Fruit fly (Drosophila melanogaster) whole organism, embryonic: ENCODE measurements around the gene lilli.

Experiments
- Abd-B ChIP-seq: fragments of 200-800 bp; sonication (Bioruptor generic); optimal IDR thresholded peaks from 2 replicates; lab custom pipeline; 2018; ENCODE audit warnings: missing biosample characterization, mild to moderate bottlenecking, missing genetic modification characterization, moderate library complexity
- Atf-2 ChIP-seq: fragments of 200-800 bp; sonication (Bioruptor generic); optimal IDR thresholded peaks from 2 replicates; lab custom pipeline; 2016; ENCODE audit warnings: missing biosample characterization, missing genetic modification characterization
- Atf6 ChIP-seq: fragments of 200-800 bp; sonication (Bioruptor generic); IDR thresholded peaks from 2 replicates; pipeline ENCODE4 v1.3.6; 2022; ENCODE audit warnings: missing biosample characterization, missing genetic modification characterization
- CG10565 ChIP-seq: fragments of 200-800 bp; sonication (Bioruptor generic); optimal IDR thresholded peaks from 3 replicates; lab custom pipeline; 2016; ENCODE audit warnings: missing biosample characterization, mild to moderate bottlenecking, missing genetic modification characterization
- CG11398 ChIP-seq: fragments of 200-800 bp; sonication (Bioruptor generic); optimal IDR thresholded peaks from 2 replicates; lab custom pipeline; 2016; ENCODE audit warnings: missing biosample characterization, missing genetic modification characterization
- CG11456 ChIP-seq: fragments of 200-800 bp; sonication (Bioruptor generic); IDR thresholded peaks from 3 replicates; pipeline ENCODE4 v1.3.6; 2022; ENCODE audit warnings: missing biosample characterization, missing genetic modification characterization
- CG11723 ChIP-seq: fragments of 200-800 bp; sonication (Bioruptor generic); optimal IDR thresholded peaks from 2 replicates; lab custom pipeline; 2017; ENCODE audit warnings: missing biosample characterization, mild to moderate bottlenecking, missing genetic modification characterization
- CG14441 ChIP-seq: fragments of 200-800 bp; sonication (Bioruptor generic); IDR thresholded peaks from 2 replicates; pipeline ENCODE4 v1.3.6; 2022; ENCODE audit warnings: missing biosample characterization, missing genetic modification characterization
- CG1647 ChIP-seq: fragments of 200-800 bp; sonication (Bioruptor generic); optimal IDR thresholded peaks from 3 replicates; lab custom pipeline; 2016; ENCODE audit warnings: missing biosample characterization, missing genetic modification characterization
- CG16863 ChIP-seq: fragments of 200-800 bp; sonication (Bioruptor generic); optimal IDR thresholded peaks from 3 replicates; lab custom pipeline; 2016; ENCODE audit warnings: missing biosample characterization, missing genetic modification characterization
- CG17802 ChIP-seq: fragments of 200-800 bp; sonication (Bioruptor generic); optimal IDR thresholded peaks from 2 replicates; lab custom pipeline; 2018; ENCODE audit warnings: missing biosample characterization, mild to moderate bottlenecking, missing genetic modification characterization, moderate library complexity
- CG2199 ChIP-seq: fragments of 200-800 bp; sonication (Bioruptor generic); IDR thresholded peaks from 3 replicates; pipeline ENCODE4 v1.3.6; 2022; ENCODE audit warnings: missing biosample characterization, missing genetic modification characterization
- CG34422 ChIP-seq: fragments of 200-800 bp; sonication (Bioruptor generic); IDR thresholded peaks from 3 replicates; pipeline ENCODE4 v1.3.6; 2022; ENCODE audit warnings: missing biosample characterization, missing genetic modification characterization
- CG4328 ChIP-seq: fragments of 200-800 bp; sonication (Bioruptor generic); optimal IDR thresholded peaks from 3 replicates; lab custom pipeline; 2017; ENCODE audit warnings: missing biosample characterization, missing genetic modification reagents, missing genetic modification characterization
- CG4854 ChIP-seq: fragments of 200-800 bp; sonication (Bioruptor generic); optimal IDR thresholded peaks from 2 replicates; lab custom pipeline; 2016; ENCODE audit warnings: missing biosample characterization, missing genetic modification characterization, inconsistent platforms
- CG5245 ChIP-seq: fragments of 200-800 bp; sonication (Bioruptor generic); optimal IDR thresholded peaks from 3 replicates; lab custom pipeline; 2016; ENCODE audit warnings: missing biosample characterization, missing genetic modification characterization
- CG7372 ChIP-seq: fragments of 200-800 bp; sonication (Bioruptor generic); IDR thresholded peaks from 2 replicates; pipeline ENCODE4 v1.3.6; 2022; ENCODE audit warnings: missing biosample characterization, missing genetic modification characterization
- CG8089 ChIP-seq: fragments of 200-800 bp; sonication (Bioruptor generic); optimal IDR thresholded peaks from 3 replicates; lab custom pipeline; 2016; ENCODE audit warnings: missing biosample characterization, missing genetic modification characterization
- CG8388 ChIP-seq: fragments of 200-800 bp; sonication (Bioruptor generic); optimal IDR thresholded peaks from 2 replicates; lab custom pipeline; 2019; ENCODE audit warnings: missing biosample characterization, mild to moderate bottlenecking, missing genetic modification characterization, moderate library complexity
- CG8765 ChIP-seq: fragments of 200-800 bp; sonication (Bioruptor generic); IDR thresholded peaks from 2 replicates; pipeline ENCODE4 v1.3.6; 2022; ENCODE audit warnings: missing biosample characterization, missing genetic modification characterization
- CG8944 ChIP-seq: fragments of 200-800 bp; sonication (Bioruptor generic); optimal IDR thresholded peaks from 3 replicates; lab custom pipeline; 2016; ENCODE audit warnings: missing biosample characterization, missing genetic modification characterization
- CTCF ChIP-seq: fragments of 200-800 bp; sonication (Bioruptor generic); optimal IDR thresholded peaks from 2 replicates; lab custom pipeline; 2017; ENCODE audit warnings: missing biosample characterization, mild to moderate bottlenecking, missing genetic modification characterization, moderate library complexity
- Elba2 ChIP-seq: fragments of 200-800 bp; sonication (Bioruptor generic); optimal IDR thresholded peaks from 3 replicates; lab custom pipeline; 2016; ENCODE audit warnings: missing biosample characterization, missing genetic modification characterization
- Gug ChIP-seq: fragments of 200-800 bp; sonication (Bioruptor generic); IDR thresholded peaks from 4 replicates; pipeline ENCODE4 v1.3.6; 2022; ENCODE audit warnings: missing biosample characterization, missing genetic modification characterization
- H15 ChIP-seq: fragments of 200-800 bp; sonication (Bioruptor generic); IDR thresholded peaks from 3 replicates; pipeline ENCODE4 v1.3.6; 2022; ENCODE audit warnings: missing biosample characterization, missing genetic modification characterization
- HmgZ ChIP-seq: fragments of 200-800 bp; sonication (Bioruptor generic); optimal IDR thresholded peaks from 2 replicates; lab custom pipeline; 2018; ENCODE audit warnings: missing biosample characterization, mild to moderate bottlenecking, missing genetic modification characterization
- Med ChIP-seq: fragments of 200-800 bp; sonication (Bioruptor generic); peaks from one replicate; lab custom pipeline; 2016; ENCODE audit warnings: missing biosample characterization, missing genetic modification characterization, mild to moderate bottlenecking, inconsistent platforms, moderate library complexity
- NFAT ChIP-seq: fragments of 200-800 bp; sonication (Bioruptor generic); IDR thresholded peaks from 2 replicates; pipeline ENCODE4 v1.3.6; 2022; ENCODE audit warnings: missing biosample characterization, missing genetic modification characterization
- Six4 ChIP-seq: fragments of 200-800 bp; sonication (Bioruptor generic); optimal IDR thresholded peaks from 2 replicates; lab custom pipeline; 2016; ENCODE audit warnings: missing biosample characterization, missing genetic modification characterization
- Sox102F ChIP-seq: fragments of 200-800 bp; sonication (Bioruptor generic); optimal IDR thresholded peaks from 2 replicates; lab custom pipeline; 2018; ENCODE audit warnings: missing biosample characterization, mild to moderate bottlenecking, missing genetic modification characterization, moderate library complexity
- Spps ChIP-seq: fragments of 200-800 bp; sonication (Bioruptor generic); optimal IDR thresholded peaks from 2 replicates; lab custom pipeline; 2018; ENCODE audit warnings: missing biosample characterization, mild to moderate bottlenecking, missing genetic modification characterization
- TFAM ChIP-seq: fragments of 200-800 bp; sonication (Bioruptor generic); optimal IDR thresholded peaks from 2 replicates; lab custom pipeline; 2017; ENCODE audit warnings: missing biosample characterization, missing genetic modification characterization, inconsistent platforms
- Tbp ChIP-seq: fragments of >200 bp; optimal IDR thresholded peaks from 2 replicates; lab custom pipeline; 2018; ENCODE audit warnings: missing biosample characterization, missing genetic modification characterization
- ato ChIP-seq: fragments of 200-800 bp; sonication (Bioruptor generic); IDR thresholded peaks from 2 replicates; pipeline ENCODE4 v1.3.6; 2022; ENCODE audit warnings: missing biosample characterization, missing genetic modification characterization; ENCODE audit not compliant: partially characterized antibody
- bsh ChIP-seq, 2 experiments: fragments of 200-800 bp; sonication (Bioruptor generic); optimal IDR thresholded peaks; 2 replicates each; lab custom pipeline; 2017 to 2018; ENCODE audit warnings: mild to moderate bottlenecking in 2 of 2, missing biosample characterization in 2 of 2, missing genetic modification characterization in 2 of 2, moderate library complexity in 1 of 2
- btn ChIP-seq: fragments of 200-800 bp; sonication (Bioruptor generic); optimal IDR thresholded peaks from 2 replicates; lab custom pipeline; 2016; ENCODE audit warnings: missing biosample characterization, missing genetic modification characterization
- cg ChIP-seq: fragments of 200-800 bp; sonication (Bioruptor generic); optimal IDR thresholded peaks from 3 replicates; lab custom pipeline; 2019; ENCODE audit warnings: missing biosample characterization, mild to moderate bottlenecking, missing genetic modification characterization, moderate library complexity
- crp ChIP-seq, 2 experiments: fragments of 200-800 bp; sonication (Bioruptor generic); optimal IDR thresholded peaks; 2 replicates in 1 of 2; 3 replicates in 1 of 2; lab custom pipeline; 2017; ENCODE audit warnings: missing biosample characterization in 2 of 2, missing genetic modification characterization in 2 of 2, mild to moderate bottlenecking in 1 of 2, moderate library complexity in 1 of 2
- emc ChIP-seq: fragments of 200-800 bp; sonication (Bioruptor generic); optimal IDR thresholded peaks from 2 replicates; lab custom pipeline; 2016; ENCODE audit warnings: missing biosample characterization, missing genetic modification characterization
- ewg ChIP-seq: fragments of 200-800 bp; sonication (Bioruptor generic); optimal IDR thresholded peaks from 3 replicates; lab custom pipeline; 2017; ENCODE audit warnings: mild to moderate bottlenecking, missing biosample characterization, missing genetic modification reagents, missing genetic modification characterization
- exex ChIP-seq: fragments of 200-800 bp; sonication (Bioruptor generic); optimal IDR thresholded peaks from 4 replicates; lab custom pipeline; 2018; ENCODE audit warnings: missing biosample characterization, mild to moderate bottlenecking, missing genetic modification characterization, moderate library complexity
- gfzf ChIP-seq: fragments of 200-800 bp; sonication (Bioruptor generic); optimal IDR thresholded peaks from 2 replicates; lab custom pipeline; 2016; ENCODE audit warnings: missing biosample characterization, mild to moderate bottlenecking, missing genetic modification characterization, moderate library complexity
- pzg ChIP-seq: fragments of 200-800 bp; sonication (Bioruptor generic); optimal IDR thresholded peaks from 3 replicates; lab custom pipeline; 2018; ENCODE audit warnings: missing biosample characterization, mild to moderate bottlenecking, missing genetic modification characterization, moderate library complexity
- sens ChIP-seq: fragments of 200-800 bp; sonication (Bioruptor generic); peaks from one replicate; lab custom pipeline; 2016; ENCODE audit warnings: missing biosample characterization, missing genetic modification characterization
- slou ChIP-seq: fragments of 200-800 bp; sonication (Bioruptor generic); optimal IDR thresholded peaks from 3 replicates; lab custom pipeline; 2016; ENCODE audit warnings: missing biosample characterization, missing genetic modification characterization
- slp2 ChIP-seq: fragments of 200-800 bp; sonication (Bioruptor generic); optimal IDR thresholded peaks from 2 replicates; lab custom pipeline; 2016; ENCODE audit warnings: missing biosample characterization, missing genetic modification characterization
- tap ChIP-seq: fragments of 200-800 bp; optimal IDR thresholded peaks from 3 replicates; lab custom pipeline; 2019; ENCODE audit warnings: missing biosample characterization, mild to moderate bottlenecking, missing genetic modification characterization, moderate library complexity
- trem ChIP-seq: fragments of 200-800 bp; optimal IDR thresholded peaks from 3 replicates; lab custom pipeline; 2019; ENCODE audit warnings: missing biosample characterization, mild to moderate bottlenecking, missing genetic modification characterization, moderate library complexity
- twi ChIP-seq: fragments of 200-800 bp; optimal IDR thresholded peaks from 2 replicates; lab custom pipeline; 2019; ENCODE audit warnings: missing biosample characterization, mild to moderate bottlenecking, missing genetic modification characterization, moderate library complexity
- tx ChIP-seq: fragments of 200-800 bp; sonication (Bioruptor generic); optimal IDR thresholded peaks from 2 replicates; lab custom pipeline; 2016; ENCODE audit warnings: missing biosample characterization, missing genetic modification characterization
- vfl ChIP-seq: fragments of 200-800 bp; sonication (Bioruptor generic); optimal IDR thresholded peaks from 2 replicates; lab custom pipeline; 2016; ENCODE audit warnings: missing biosample characterization, missing genetic modification characterization
- vnd ChIP-seq: fragments of 200-800 bp; sonication (Bioruptor generic); IDR thresholded peaks from 3 replicates; pipeline ENCODE4 v1.3.6; 2022; ENCODE audit warnings: missing biosample characterization, missing genetic modification characterization; ENCODE audit not compliant: partially characterized antibody

lilli gene

DNA sequence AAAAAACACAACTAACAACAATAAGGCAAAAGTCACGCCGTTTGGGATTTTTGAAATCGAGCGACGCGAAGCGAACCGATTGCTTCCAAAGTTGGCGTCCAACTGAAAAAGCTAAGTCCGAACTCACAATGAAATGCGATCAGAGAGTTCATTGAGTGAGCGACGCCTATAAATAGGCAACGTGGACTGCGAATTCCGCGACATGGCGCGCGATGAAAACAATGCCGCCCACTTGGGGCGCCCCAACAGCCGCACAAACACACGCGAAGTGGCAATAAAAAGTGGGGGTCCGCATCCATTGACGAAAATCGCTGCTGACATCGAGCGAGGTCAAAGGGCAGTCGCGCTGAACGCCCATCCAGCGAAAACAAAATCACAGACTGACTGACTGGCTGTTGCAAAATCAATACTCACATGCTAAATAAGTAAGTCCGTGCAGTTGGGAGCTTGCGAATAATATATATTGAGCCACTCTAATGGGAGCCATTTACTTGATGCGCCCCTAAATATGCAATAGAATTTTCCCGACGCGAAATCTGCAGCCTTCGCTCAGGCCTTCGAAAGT, 30.4 kb upstream of the lilli start (continued):
- peak; percentile 17 for TF ChIP-seq Sox102F
- no peak for TF ChIP-seq CG8944 (GFP tag; lab: Kevin White, UChicago)
- TF ChIP-seq CG7372 (GFP tag; lab: Robert Waterston, UW) = no peak
- TF ChIP-seq tx (GFP tag; lab: Kevin White, UChicago) = no peak
- no peak for TF ChIP-seq trem (tag; lab: Kevin White, UChicago)
- TF ChIP-seq exex (tag; lab: Kevin White, UChicago) = no peak
- no peak; the same call in 1 of the 2 replicates for TF ChIP-seq NFAT (GFP tag; lab: Robert Waterston, UW)
- no peak for TF ChIP-seq H15 (GFP tag; lab: Robert Waterston, UW)
- peak; percentile 16 for TF ChIP-seq Med (GFP tag; lab: Kevin White, UChicago)
- no peak for TF ChIP-seq CG17802
- no peak for TF ChIP-seq tap
- TF ChIP-seq CG16863 (GFP tag; lab: Kevin White, UChicago) = no peak
- no peak for TF ChIP-seq Atf6
- TF ChIP-seq Tbp (GFP tag; lab: Kevin White, UChicago) = no peak
- TF ChIP-seq Six4 (GFP tag; lab: Kevin White, UChicago) = no peak
- no peak for TF ChIP-seq Atf-2 (GFP tag; lab: Kevin White, UChicago)
- no peak for TF ChIP-seq Spps (tag; lab: Kevin White, UChicago)
- no peak for TF ChIP-seq slp2 (GFP tag; lab: Kevin White, UChicago)
- no peak for TF ChIP-seq cg (GFP tag; lab: Kevin White, UChicago)
- no peak for TF ChIP-seq emc (GFP tag; lab: Kevin White, UChicago)
- TF ChIP-seq btn = no peak
- TF ChIP-seq vfl (GFP tag; lab: Kevin White, UChicago) = no peak
- peak; percentile 16; the same call in 1 of the 3 replicates for TF ChIP-seq CG34422 (GFP tag; lab: Robert Waterston, UW)
- no peak for TF ChIP-seq CTCF (GFP tag; lab: Kevin White, UChicago)
- no peak for TF ChIP-seq CG14441 (GFP tag; lab: Robert Waterston, UW)
- TF ChIP-seq ato = no peak
- no peak for TF ChIP-seq Gug (GFP tag; lab: Robert Waterston, UW)
- no peak for TF ChIP-seq HmgZ
- no peak for TF ChIP-seq sens (GFP tag; lab: Kevin White, UChicago)
- TF ChIP-seq CG10565 (GFP tag; lab: Kevin White, UChicago) = no peak
- TF ChIP-seq bsh (GFP tag; optimal IDR thresholded peaks at IDR 0.05; lab: Kevin White, UChicago) = no peak
- TF ChIP-seq CG1647 = no peak
- TF ChIP-seq CG8765 = no peak
- TF ChIP-seq CG5245 (GFP tag; lab: Kevin White, UChicago) = no peak
- TF ChIP-seq CG4328 = no peak
- TF ChIP-seq ewg (GFP tag; lab: Kevin White, UChicago) = no peak
- TF ChIP-seq vnd = no peak
- TF ChIP-seq CG11398 (GFP tag; lab: Kevin White, UChicago) = no peak
- no peak for TF ChIP-seq twi
- TF ChIP-seq Elba2 (GFP tag; lab: Kevin White, UChicago) = no peak
- TF ChIP-seq TFAM (GFP tag; lab: Kevin White, UChicago) = no peak
- TF ChIP-seq CG8089 = no peak
- TF ChIP-seq CG2199 (GFP tag; lab: Robert Waterston, UW) = no peak
- TF ChIP-seq CG11456 = no peak
- no peak for TF ChIP-seq gfzf (GFP tag; lab: Kevin White, UChicago)
- no peak for TF ChIP-seq CG11723 (GFP tag; lab: Kevin White, UChicago)
- TF ChIP-seq CG8388 (GFP tag; lab: Kevin White, UChicago) = no peak
- TF ChIP-seq CG4854 (GFP tag; lab: Kevin White, UChicago) = no peak
- TF ChIP-seq crp (GFP tag; optimal IDR thresholded peaks at IDR 0.05; lab: Kevin White, UChicago) = no peak
- no peak for TF ChIP-seq pzg (GFP tag; lab: Kevin White, UChicago)
- no peak for TF ChIP-seq Abd-B (GFP tag; lab: Kevin White, UChicago)
- no peak for TF ChIP-seq slou (GFP tag; lab: Kevin White, UChicago)
